Worm (Caenorhabditis elegans) whole organism, L1 larva: Measurements from ENCODE around the gene sto-6.

Experiments used
- elt-3 ChIP-seq, 6 experiments: fragments of 150-350 bp in 1 of 6; sonication (generic microtip); optimal IDR thresholded peaks; 2 replicates each; lab custom pipeline; 2017 to 2018; ENCODE audit warnings: missing biosample characterization in 6 of 6, missing genetic modification characterization in 6 of 6, inconsistent platforms in 1 of 6
- irx-1 ChIP-seq: sonication (generic microtip); optimal IDR thresholded peaks from 2 replicates; lab custom pipeline; 2016; ENCODE audit warnings: missing genetic modification characterization, missing compliant biosample characterization
- lin-15B ChIP-seq: fragments of 150-350 bp; sonication (generic microtip); optimal IDR thresholded peaks from 3 replicates; lab custom pipeline; 2014; ENCODE audit warnings: missing biosample characterization, missing genetic modification characterization
- mdl-1 ChIP-seq, 2 experiments: fragments of 150-350 bp; optimal IDR thresholded peaks; 2 replicates each; lab custom pipeline; 2014 to 2017; ENCODE audit warnings: missing biosample characterization in 2 of 2, missing genetic modification characterization in 2 of 2, inconsistent platforms in 1 of 2

- TF ChIP-seq irx-1 (tag; lab: Kevin White, UChicago) (no peak), lin-15B (tag; lab: Kevin White, UChicago) (no peak), elt-3 (tag; optimal IDR thresholded peaks at IDR 0.05; lab: Kevin White, UChicago) (no peak), mdl-1 (tag; optimal IDR thresholded peaks at IDR 0.05; lab: Kevin White, UChicago) (no peak)
These were observed 9.4 kb downstream of the sto-6 start for ce11 chrX:11641562-11641961.
